Fruit fly (Drosophila melanogaster) whole organism, embryonic: Measurements from ENCODE around the gene mRpL13.

Source experiments
- Atf6 ChIP-seq: fragments of 200-800 bp; sonication (Bioruptor generic); IDR thresholded peaks from 2 replicates; pipeline ENCODE4 v1.3.6; 2022; ENCODE audit warnings: missing biosample characterization, missing genetic modification characterization
- CG11696 ChIP-seq: fragments of 200-800 bp; sonication (Bioruptor generic); IDR thresholded peaks from 2 replicates; pipeline ENCODE4 v1.3.6; 2022; ENCODE audit warnings: missing biosample characterization, missing genetic modification characterization
- CG12104 ChIP-seq: fragments of 200-800 bp; sonication (Bioruptor generic); optimal IDR thresholded peaks from 3 replicates; lab custom pipeline; 2016; ENCODE audit warnings: missing biosample characterization, missing genetic modification characterization
- CG12219 ChIP-seq: fragments of 200-800 bp; sonication (Bioruptor generic); optimal IDR thresholded peaks from 3 replicates; lab custom pipeline; 2018; ENCODE audit warnings: missing biosample characterization, mild to moderate bottlenecking, missing genetic modification characterization
- CG12391 ChIP-seq: fragments of 200-800 bp; sonication (Bioruptor generic); optimal IDR thresholded peaks from 3 replicates; lab custom pipeline; 2018; ENCODE audit warnings: missing biosample characterization, mild to moderate bottlenecking, missing genetic modification characterization, moderate library complexity
- CG14050 ChIP-seq: fragments of 200-800 bp; sonication (Bioruptor generic); IDR thresholded peaks from 3 replicates; pipeline ENCODE4 v1.3.6; 2022; ENCODE audit warnings: missing biosample characterization, missing genetic modification characterization
- CG14965 ChIP-seq: fragments of 200-800 bp; sonication (Bioruptor generic); optimal IDR thresholded peaks from 2 replicates; lab custom pipeline; 2016; ENCODE audit warnings: missing biosample characterization, missing genetic modification characterization, borderline replicate concordance
- CG17612 ChIP-seq: fragments of 200-800 bp; sonication (Bioruptor generic); IDR thresholded peaks from 2 replicates; pipeline ENCODE4 v1.3.6; 2022; ENCODE audit warnings: missing biosample characterization, missing genetic modification characterization
- CG17829 ChIP-seq: fragments of 200-800 bp; optimal IDR thresholded peaks from 2 replicates; lab custom pipeline; 2019; ENCODE audit warnings: missing biosample characterization, mild to moderate bottlenecking, missing genetic modification characterization, moderate library complexity
- CG1792 ChIP-seq: fragments of 200-800 bp; sonication (Bioruptor generic); optimal IDR thresholded peaks from 2 replicates; lab custom pipeline; 2016; ENCODE audit warnings: missing biosample characterization, missing genetic modification characterization
- CG18599 ChIP-seq: fragments of 200-800 bp; sonication (Bioruptor generic); optimal IDR thresholded peaks from 3 replicates; lab custom pipeline; 2017; ENCODE audit warnings: missing biosample characterization, missing genetic modification characterization, mild to moderate bottlenecking, moderate library complexity, missing genetic modification reagents
- CG18619 ChIP-seq: fragments of 200-800 bp; sonication (Bioruptor generic); optimal IDR thresholded peaks from 3 replicates; lab custom pipeline; 2017; ENCODE audit warnings: missing biosample characterization, mild to moderate bottlenecking, missing genetic modification characterization
- CG30431 ChIP-seq: fragments of 200-800 bp; sonication (Bioruptor generic); optimal IDR thresholded peaks from 2 replicates; lab custom pipeline; 2017; ENCODE audit warnings: missing biosample characterization, missing genetic modification characterization
- CG33213 ChIP-seq: fragments of 200-800 bp; sonication (Bioruptor generic); optimal IDR thresholded peaks from 3 replicates; lab custom pipeline; 2016; ENCODE audit warnings: missing biosample characterization, missing genetic modification characterization
- CG3726 ChIP-seq: fragments of 200-800 bp; sonication (Bioruptor generic); IDR thresholded peaks from 3 replicates; pipeline ENCODE4, ENCODE4 v1.3.6; 2022; ENCODE audit warnings: missing biosample characterization, missing genetic modification characterization
- CG3838 ChIP-seq: fragments of 200-800 bp; sonication (Bioruptor generic); optimal IDR thresholded peaks from 3 replicates; lab custom pipeline; 2016; ENCODE audit warnings: missing biosample characterization, missing genetic modification characterization
- CG4707 ChIP-seq: fragments of 200-800 bp; sonication (Bioruptor generic); optimal IDR thresholded peaks from 2 replicates; lab custom pipeline; 2018; ENCODE audit warnings: missing biosample characterization, mild to moderate bottlenecking, missing genetic modification characterization, moderate library complexity
- CG5953 ChIP-seq: fragments of 200-800 bp; sonication (Bioruptor generic); IDR thresholded peaks from 2 replicates; pipeline ENCODE4 v1.3.6; 2022; ENCODE audit warnings: missing biosample characterization, missing genetic modification characterization
- CG6654 ChIP-seq: fragments of 200-800 bp; sonication (Bioruptor generic); optimal IDR thresholded peaks from 2 replicates; lab custom pipeline; 2017; ENCODE audit warnings: missing biosample characterization, mild to moderate bottlenecking, missing genetic modification characterization
- CG6791 ChIP-seq: fragments of 200-800 bp; sonication (Bioruptor generic); IDR thresholded peaks from 3 replicates; pipeline ENCODE4 v1.3.6; 2022; ENCODE audit warnings: missing biosample characterization, missing genetic modification characterization; ENCODE audit not compliant: partially characterized antibody
- CG7372 ChIP-seq: fragments of 200-800 bp; sonication (Bioruptor generic); IDR thresholded peaks from 2 replicates; pipeline ENCODE4 v1.3.6; 2022; ENCODE audit warnings: missing biosample characterization, missing genetic modification characterization
- CG9215 ChIP-seq: fragments of 200-800 bp; sonication (Bioruptor generic); IDR thresholded peaks from 2 replicates; pipeline ENCODE4 v1.3.6; 2022; ENCODE audit warnings: missing biosample characterization, missing genetic modification characterization
- CG9609 ChIP-seq: fragments of 200-800 bp; sonication (Bioruptor generic); optimal IDR thresholded peaks from 3 replicates; lab custom pipeline; 2016; ENCODE audit warnings: missing biosample characterization, missing genetic modification characterization
- Deaf1 ChIP-seq: fragments of 200-800 bp; optimal IDR thresholded peaks from 3 replicates; lab custom pipeline; 2019; ENCODE audit warnings: missing biosample characterization, mild to moderate bottlenecking, missing genetic modification characterization, moderate library complexity
- HLHmδ ChIP-seq: fragments of 200-800 bp; sonication (Bioruptor generic); optimal IDR thresholded peaks from 2 replicates; lab custom pipeline; 2018; ENCODE audit warnings: missing biosample characterization, mild to moderate bottlenecking, missing genetic modification characterization, moderate library complexity
- HmgZ ChIP-seq: fragments of 200-800 bp; sonication (Bioruptor generic); optimal IDR thresholded peaks from 2 replicates; lab custom pipeline; 2018; ENCODE audit warnings: missing biosample characterization, mild to moderate bottlenecking, missing genetic modification characterization
- Side ChIP-seq: fragments of 200-800 bp; sonication (Bioruptor generic); optimal IDR thresholded peaks from 2 replicates; lab custom pipeline; 2016; ENCODE audit warnings: missing biosample characterization, missing genetic modification characterization
- Six4 ChIP-seq: fragments of 200-800 bp; sonication (Bioruptor generic); optimal IDR thresholded peaks from 2 replicates; lab custom pipeline; 2016; ENCODE audit warnings: missing biosample characterization, missing genetic modification characterization
- abd-A ChIP-seq: fragments of 200-800 bp; sonication (Bioruptor generic); optimal IDR thresholded peaks from 3 replicates; lab custom pipeline; 2019; ENCODE audit warnings: missing biosample characterization, mild to moderate bottlenecking, missing genetic modification characterization, moderate library complexity
- ac ChIP-seq: fragments of 200-800 bp; sonication (Bioruptor generic); optimal IDR thresholded peaks from 3 replicates; lab custom pipeline; 2017; ENCODE audit warnings: missing biosample characterization, mild to moderate bottlenecking, missing genetic modification characterization
- al ChIP-seq: fragments of 200-800 bp; sonication (Bioruptor generic); IDR thresholded peaks from 2 replicates; pipeline ENCODE4 v1.3.6; 2022; ENCODE audit warnings: missing biosample characterization, missing genetic modification characterization
- aop ChIP-seq: fragments of 200-800 bp; sonication (Bioruptor generic); IDR thresholded peaks from 2 replicates; pipeline ENCODE4 v1.3.6; 2022; ENCODE audit warnings: missing biosample characterization, missing genetic modification characterization
- ap ChIP-seq: fragments of 200-800 bp; sonication (Bioruptor generic); IDR thresholded peaks from 2 replicates; pipeline ENCODE4 v1.3.6; 2022; ENCODE audit warnings: missing biosample characterization, missing genetic modification characterization
- ato ChIP-seq: fragments of 200-800 bp; sonication (Bioruptor generic); IDR thresholded peaks from 2 replicates; pipeline ENCODE4 v1.3.6; 2022; ENCODE audit warnings: missing biosample characterization, missing genetic modification characterization; ENCODE audit not compliant: partially characterized antibody
- br ChIP-seq: fragments of >200 bp; optimal IDR thresholded peaks from 2 replicates; lab custom pipeline; 2017
- cad ChIP-seq: fragments of >200 bp; optimal IDR thresholded peaks from 2 replicates; lab custom pipeline; 2017; ENCODE audit warnings: missing biosample characterization, missing genetic modification characterization
- cato ChIP-seq: fragments of 200-800 bp; sonication (Bioruptor generic); optimal IDR thresholded peaks from 2 replicates; lab custom pipeline; 2016; ENCODE audit warnings: missing biosample characterization, missing genetic modification characterization, borderline replicate concordance
- chm ChIP-seq: fragments of 200-800 bp; sonication (Bioruptor generic); IDR thresholded peaks from 2 replicates; pipeline ENCODE4 v1.3.6; 2022; ENCODE audit warnings: missing biosample characterization, missing genetic modification characterization
- en ChIP-seq: fragments of 200-800 bp; sonication (Bioruptor generic); optimal IDR thresholded peaks from 2 replicates; lab custom pipeline; 2016; ENCODE audit warnings: missing biosample characterization, missing genetic modification characterization
- gem ChIP-seq: fragments of 200-800 bp; sonication (Bioruptor generic); optimal IDR thresholded peaks from 2 replicates; lab custom pipeline; 2019; ENCODE audit warnings: missing biosample characterization, mild to moderate bottlenecking, missing genetic modification characterization, moderate library complexity
- gt ChIP-seq: fragments of 200-800 bp; sonication (Bioruptor generic); IDR thresholded peaks from 2 replicates; pipeline ENCODE4 v1.3.6; 2022; ENCODE audit warnings: missing biosample characterization, missing genetic modification characterization
- h ChIP-seq: fragments of >200 bp; optimal IDR thresholded peaks from 2 replicates; lab custom pipeline; 2017
- insv ChIP-seq, 2 experiments: fragments of 200-800 bp; sonication (Bioruptor generic); optimal IDR thresholded peaks; 3 replicates each; lab custom pipeline; 2016 to 2018; ENCODE audit warnings: missing biosample characterization in 2 of 2, missing genetic modification characterization in 2 of 2
- jumu ChIP-seq: fragments of 200-800 bp; sonication (Bioruptor generic); optimal IDR thresholded peaks from 3 replicates; lab custom pipeline; 2016; ENCODE audit warnings: missing biosample characterization, missing genetic modification characterization
- lilli ChIP-seq: fragments of 200-800 bp; sonication (Bioruptor generic); optimal IDR thresholded peaks from 3 replicates; lab custom pipeline; 2016; ENCODE audit warnings: missing biosample characterization, missing genetic modification characterization
- row ChIP-seq: fragments of 200-800 bp; sonication (Bioruptor generic); IDR thresholded peaks from 3 replicates; pipeline ENCODE4 v1.3.6; 2022; ENCODE audit warnings: missing biosample characterization, missing genetic modification characterization
- seq ChIP-seq: fragments of 200-800 bp; sonication (Bioruptor generic); IDR thresholded peaks from 2 replicates; pipeline ENCODE4 v1.3.6; 2022; ENCODE audit warnings: missing biosample characterization, missing genetic modification characterization
- sisA ChIP-seq: fragments of 200-800 bp; sonication (Bioruptor generic); IDR thresholded peaks from 2 replicates; pipeline ENCODE4 v1.3.6; 2022; ENCODE audit warnings: missing biosample characterization, missing genetic modification characterization
- toy ChIP-seq: fragments of 200-800 bp; sonication (Bioruptor generic); IDR thresholded peaks from 2 replicates; pipeline ENCODE4 v1.3.6; 2022; ENCODE audit warnings: missing biosample characterization, missing genetic modification characterization
- usp ChIP-seq: fragments of >200 bp; optimal IDR thresholded peaks from 2 replicates; lab custom pipeline; 2017; ENCODE audit warnings: missing biosample characterization, missing genetic modification characterization

The mRpL13 gene

dm6 chr2L:18830587-18831528, 28.2 kb downstream of the mRpL13 start, which contains the start of the genes CG17597 and ScpX (continued):
- TF ChIP-seq cato: peak; percentile 15
- TF ChIP-seq row (GFP tag; lab: Robert Waterston, UW): peak; percentile 94
- peak; percentile 31 for TF ChIP-seq CG33213 (GFP tag; lab: Kevin White, UChicago)
- TF ChIP-seq ato (GFP tag; lab: Robert Waterston, UW): peak; percentile 90
- no peak for TF ChIP-seq gt (GFP tag; lab: Robert Waterston, UW)
- no peak for TF ChIP-seq CG3726 (GFP tag; lab: Robert Waterston, UW)
- TF ChIP-seq toy: no peak
- peak; percentile 91 for TF ChIP-seq CG6791 (GFP tag; lab: Robert Waterston, UW)
- TF ChIP-seq CG6654 (GFP tag; lab: Kevin White, UChicago): peak; percentile 99
- no peak for TF ChIP-seq h (lab: Kevin White, UChicago)
- no peak for TF ChIP-seq CG11696
- no peak for TF ChIP-seq abd-A (tag; lab: Kevin White, UChicago)
- peak; percentile 44 for TF ChIP-seq CG18619 (GFP tag; lab: Kevin White, UChicago)
- peak; percentile 47 for TF ChIP-seq CG30431 (GFP tag; lab: Kevin White, UChicago)
- peak; percentile 71 for TF ChIP-seq CG12104 (GFP tag; lab: Kevin White, UChicago)
- peak in 1 of 2 experiments; percentile 35 for TF ChIP-seq insv (GFP tag; optimal IDR thresholded peaks at IDR 0.05; lab: Kevin White, UChicago)
- peak; percentile 80 for TF ChIP-seq CG12391 (tag; lab: Kevin White, UChicago)
- no peak for TF ChIP-seq br (lab: Kevin White, UChicago)
- TF ChIP-seq CG17829 (tag; lab: Kevin White, UChicago): peak; percentile 67
- TF ChIP-seq gem (tag; lab: Kevin White, UChicago): peak; percentile 79
- TF ChIP-seq CG9215: peak; percentile 64
- TF ChIP-seq CG5953: no peak
- TF ChIP-seq CG14965 (GFP tag; lab: Kevin White, UChicago): no peak
- no peak for TF ChIP-seq usp (GFP tag; lab: Kevin White, UChicago)
- TF ChIP-seq en (GFP tag; lab: Kevin White, UChicago): no peak
- peak; percentile 47 for TF ChIP-seq CG1792 (GFP tag; lab: Kevin White, UChicago)
- peak; percentile 61 for TF ChIP-seq HmgZ (tag; lab: Kevin White, UChicago)
- TF ChIP-seq CG7372 (GFP tag; lab: Robert Waterston, UW): 0 out of 2 replicates have a peak, but pooled peaks have one; percentile 11
- TF ChIP-seq sisA (GFP tag; lab: Robert Waterston, UW): peak; percentile 59
- peak; percentile 75 for TF ChIP-seq jumu (GFP tag; lab: Kevin White, UChicago)
- no peak; the same call in 1 of the 2 replicates for TF ChIP-seq al (GFP tag; lab: Robert Waterston, UW)
- no peak for TF ChIP-seq ac
- TF ChIP-seq CG3838 (GFP tag; lab: Kevin White, UChicago): peak; percentile 65
- peak; percentile 32 for TF ChIP-seq CG9609
- TF ChIP-seq seq: no peak
- peak; percentile 82 for TF ChIP-seq cad (GFP tag; lab: Kevin White, UChicago)
- TF ChIP-seq aop: no peak
- no peak for TF ChIP-seq CG17612
- TF ChIP-seq Side (GFP tag; lab: Kevin White, UChicago): peak; percentile 34
- peak; percentile 43 for TF ChIP-seq Six4 (GFP tag; lab: Kevin White, UChicago)
- TF ChIP-seq CG18599 (GFP tag; lab: Kevin White, UChicago): peak; percentile 63
- TF ChIP-seq Atf6 (GFP tag; lab: Robert Waterston, UW): no peak
- TF ChIP-seq CG4707 (GFP tag; lab: Kevin White, UChicago): no peak
- TF ChIP-seq lilli (GFP tag; lab: Kevin White, UChicago): peak; percentile 78
- no peak for TF ChIP-seq CG14050 (GFP tag; lab: Robert Waterston, UW)
- no peak for TF ChIP-seq Deaf1
- no peak for TF ChIP-seq chm (GFP tag; lab: Robert Waterston, UW)
- TF ChIP-seq HLHmδ (GFP tag; lab: Kevin White, UChicago): peak; percentile 14
- peak; percentile 50 for TF ChIP-seq CG12219 (GFP tag; lab: Kevin White, UChicago)
- 0 out of 2 replicates have a peak, but pooled peaks have one; percentile 19 for TF ChIP-seq ap
